Fruit fly (Drosophila melanogaster) whole organism, adult: Measurements from ENCODE around the gene CG14367.

Experiments used
- CG12768 ChIP-seq: fragments of 200-800 bp; sonication (Bioruptor generic); optimal IDR thresholded peaks from 2 replicates; lab custom pipeline; 2017; ENCODE audit warnings: missing biosample characterization, missing genetic modification characterization, mild to moderate bottlenecking, moderate library complexity, missing genetic modification reagents
- CG1620 ChIP-seq: fragments of 200-800 bp; sonication (Bioruptor generic); optimal IDR thresholded peaks from 2 replicates; lab custom pipeline; 2016; ENCODE audit warnings: missing biosample characterization, missing genetic modification characterization
- CG33017 ChIP-seq: fragments of 200-800 bp; sonication (Bioruptor generic); optimal IDR thresholded peaks from 2 replicates; lab custom pipeline; 2018; ENCODE audit warnings: missing biosample characterization, mild to moderate bottlenecking, missing genetic modification characterization, moderate library complexity
- CG5204 ChIP-seq: fragments of 200-800 bp; sonication (Bioruptor generic); optimal IDR thresholded peaks from 2 replicates; lab custom pipeline; 2016; ENCODE audit warnings: missing biosample characterization, missing genetic modification characterization
- CG7045 ChIP-seq: fragments of 200-800 bp; sonication (Bioruptor generic); optimal IDR thresholded peaks from 2 replicates; lab custom pipeline; 2017; ENCODE audit warnings: missing biosample characterization, mild to moderate bottlenecking, missing genetic modification characterization
- CG7101 ChIP-seq: fragments of 200-800 bp; sonication (Bioruptor generic); optimal IDR thresholded peaks from 2 replicates; lab custom pipeline; 2018; ENCODE audit warnings: missing biosample characterization, mild to moderate bottlenecking, missing genetic modification characterization, moderate library complexity
- Crg-1 ChIP-seq: fragments of 200-800 bp; sonication (Bioruptor generic); optimal IDR thresholded peaks from 2 replicates; lab custom pipeline; 2016; ENCODE audit warnings: missing biosample characterization, missing genetic modification characterization
- Hr96 ChIP-seq: fragments of 200-800 bp; sonication (Bioruptor generic); optimal IDR thresholded peaks from 2 replicates; lab custom pipeline; 2016; ENCODE audit warnings: missing biosample characterization, missing genetic modification characterization
- Mnt ChIP-seq: fragments of 200-800 bp; sonication (Bioruptor generic); optimal IDR thresholded peaks from 2 replicates; lab custom pipeline; 2016; ENCODE audit warnings: missing biosample characterization, mild to moderate bottlenecking, missing genetic modification characterization
- cic ChIP-seq: fragments of 200-800 bp; sonication (Bioruptor generic); optimal IDR thresholded peaks from 2 replicates; lab custom pipeline; 2017; ENCODE audit warnings: missing biosample characterization, mild to moderate bottlenecking, missing genetic modification characterization, moderate library complexity
- ovo ChIP-seq: fragments of 200-800 bp; sonication (Bioruptor generic); optimal IDR thresholded peaks from 2 replicates; lab custom pipeline; 2016; ENCODE audit warnings: missing biosample characterization, missing genetic modification characterization
- pad ChIP-seq: fragments of 200-800 bp; sonication (Bioruptor generic); optimal IDR thresholded peaks from 3 replicates; lab custom pipeline; 2017; ENCODE audit warnings: missing biosample characterization, missing genetic modification characterization, mild to moderate bottlenecking, moderate library complexity, missing genetic modification reagents
- tj ChIP-seq: fragments of 200-800 bp; sonication (Bioruptor generic); optimal IDR thresholded peaks from 3 replicates; lab custom pipeline; 2017; ENCODE audit warnings: missing biosample characterization, mild to moderate bottlenecking, missing genetic modification characterization, moderate library complexity

DNA sequence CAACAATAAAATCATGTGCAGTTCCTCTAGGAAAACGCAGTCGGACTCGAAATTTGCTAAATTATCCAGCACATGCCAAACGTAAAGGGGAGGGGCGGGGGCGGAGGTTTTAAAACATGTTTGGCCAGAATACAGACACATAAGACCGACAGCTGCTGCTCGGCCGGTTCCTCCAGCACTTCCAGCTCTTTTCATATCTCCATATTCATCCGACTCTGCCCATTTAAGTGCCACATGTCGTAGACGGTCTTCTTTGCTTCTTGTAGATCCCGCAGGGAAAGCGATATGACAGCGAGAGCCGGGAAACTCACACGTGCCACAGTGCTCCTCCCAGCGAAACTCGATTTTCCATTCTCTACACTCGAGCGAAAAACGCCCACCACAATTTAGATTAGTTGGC lies 25.2 kb downstream of the CG14367 start:
- TF ChIP-seq pad (no peak), CG5204 (GFP tag; lab: Kevin White, UChicago) (no peak), cic (GFP tag; lab: Kevin White, UChicago) (no peak), Mnt (no peak), Hr96 (no peak), ovo (GFP tag; lab: Kevin White, UChicago) (no peak), CG7101 (no peak), CG1620 (no peak), CG12768 (GFP tag; lab: Kevin White, UChicago) (no peak), Crg-1 (no peak), CG33017 (tag; lab: Kevin White, UChicago) (no peak), CG7045 (no peak), tj (GFP tag; lab: Kevin White, UChicago) (no peak)
